Worm (Caenorhabditis elegans) whole organism, midembryonic: ENCODE data around the gene K07E3.2.

ENCODE experiments used
- T22C8.4 ChIP-seq: fragments of 200-800 bp; sonication (Bioruptor generic); IDR thresholded peaks from 2 replicates; pipeline ENCODE4 v1.3.6; 2022; ENCODE audit warnings: missing genetic modification characterization, missing compliant biosample characterization
- flt-1 ChIP-seq: fragments of 200-800 bp; sonication (Bioruptor generic); IDR thresholded peaks from 2 replicates; pipeline ENCODE4 v1.3.6; 2022; ENCODE audit warnings: missing genetic modification characterization, missing compliant biosample characterization
- ref-1 ChIP-seq: fragments of 200-800 bp; sonication (Bioruptor generic); conservative IDR thresholded peaks from 2 replicates; pipeline ENCODE4 v1.3.6; 2022; ENCODE audit warnings: missing genetic modification reagents, missing genetic modification characterization, missing compliant biosample characterization
- ztf-29 ChIP-seq: fragments of 200-800 bp; sonication (Bioruptor generic); IDR thresholded peaks from 2 replicates; pipeline ENCODE4 v1.3.6; 2022; ENCODE audit warnings: missing genetic modification reagents, missing genetic modification characterization, missing compliant biosample characterization

- no peak for TF ChIP-seq ref-1 (GFP tag; lab: Robert Waterston, UW)
- no peak for TF ChIP-seq T22C8.4 (GFP tag; lab: Robert Waterston, UW)
- no peak for TF ChIP-seq ztf-29
- TF ChIP-seq flt-1 (GFP tag; lab: Robert Waterston, UW), result no peak
Measured at ce11 chrX:8060823-8061222, 43.3 kb upstream of the K07E3.2 start, which contains the start of gene C18A11.3.
